Fruit fly (Drosophila melanogaster) whole organism, prepupa: ENCODE measurements around the gene CG12253.

ENCODE experiments used
- Blimp-1 ChIP-seq: fragments of 200-800 bp; sonication (Bioruptor generic); optimal IDR thresholded peaks from 3 replicates; lab custom pipeline; 2017; ENCODE audit warnings: missing biosample characterization, missing genetic modification characterization, mild to moderate bottlenecking, moderate library complexity, missing genetic modification reagents
- CG10669 ChIP-seq: fragments of 200-800 bp; sonication (Bioruptor generic); optimal IDR thresholded peaks from 3 replicates; lab custom pipeline; 2018; ENCODE audit warnings: missing biosample characterization, mild to moderate bottlenecking, missing genetic modification characterization, moderate library complexity
- CG11902 ChIP-seq: fragments of 200-800 bp; sonication (Bioruptor generic); optimal IDR thresholded peaks from 3 replicates; lab custom pipeline; 2016; ENCODE audit warnings: missing biosample characterization, missing genetic modification characterization
- CG15336 ChIP-seq: fragments of 200-800 bp; sonication (Bioruptor generic); IDR thresholded peaks from 2 replicates; pipeline ENCODE4 v1.3.6; 2022; ENCODE audit warnings: missing biosample characterization, missing genetic modification characterization
- CG1621 ChIP-seq: fragments of 200-800 bp; sonication (Bioruptor generic); optimal IDR thresholded peaks from 3 replicates; lab custom pipeline; 2018; ENCODE audit warnings: missing biosample characterization, mild to moderate bottlenecking, missing genetic modification characterization
- CG3032 ChIP-seq: fragments of 200-800 bp; optimal IDR thresholded peaks from 2 replicates; lab custom pipeline; 2019; ENCODE audit warnings: missing biosample characterization, mild to moderate bottlenecking, missing genetic modification characterization, moderate library complexity
- CG31627 ChIP-seq: fragments of 200-800 bp; sonication (Bioruptor generic); optimal IDR thresholded peaks from 3 replicates; lab custom pipeline; 2016; ENCODE audit warnings: missing biosample characterization, missing genetic modification characterization
- CG32006 ChIP-seq: fragments of 200-800 bp; sonication (Bioruptor generic); optimal IDR thresholded peaks from 3 replicates; lab custom pipeline; 2017; ENCODE audit warnings: missing biosample characterization, mild to moderate bottlenecking, missing genetic modification characterization
- CG34406 ChIP-seq: fragments of 200-800 bp; sonication (Bioruptor generic); optimal IDR thresholded peaks from 3 replicates; lab custom pipeline; 2016; ENCODE audit warnings: missing biosample characterization, missing genetic modification characterization
- CG3919 ChIP-seq: fragments of 200-800 bp; sonication (Bioruptor generic); optimal IDR thresholded peaks from 3 replicates; lab custom pipeline; 2016; ENCODE audit warnings: missing biosample characterization, missing genetic modification characterization
- CG4318 ChIP-seq: fragments of 200-800 bp; sonication (Bioruptor generic); optimal IDR thresholded peaks from 3 replicates; lab custom pipeline; 2017; ENCODE audit warnings: missing biosample characterization, mild to moderate bottlenecking, missing genetic modification characterization
- CG6163 ChIP-seq: fragments of 200-800 bp; sonication (Bioruptor generic); IDR thresholded peaks from 3 replicates; pipeline ENCODE4 v1.3.6; 2022; ENCODE audit warnings: missing biosample characterization, missing genetic modification characterization
- CG6276 ChIP-seq: fragments of 200-800 bp; sonication (Bioruptor generic); optimal IDR thresholded peaks from 2 replicates; lab custom pipeline; 2017; ENCODE audit warnings: missing biosample characterization, mild to moderate bottlenecking, missing genetic modification characterization
- CG6792 ChIP-seq: fragments of 200-800 bp; sonication (Bioruptor generic); optimal IDR thresholded peaks from 3 replicates; lab custom pipeline; 2016; ENCODE audit warnings: missing biosample characterization, missing genetic modification characterization
- CG6854 ChIP-seq: fragments of 200-800 bp; sonication (Bioruptor generic); optimal IDR thresholded peaks from 2 replicates; lab custom pipeline; 2017; ENCODE audit warnings: missing biosample characterization, mild to moderate bottlenecking, missing genetic modification characterization
- CG7368 ChIP-seq: fragments of 200-800 bp; sonication (Bioruptor generic); optimal IDR thresholded peaks from 3 replicates; lab custom pipeline; 2016; ENCODE audit warnings: missing biosample characterization, missing genetic modification characterization
- CG8119 ChIP-seq: fragments of 200-800 bp; sonication (Bioruptor generic); IDR thresholded peaks from 3 replicates; pipeline ENCODE4 v1.3.6; 2022; ENCODE audit warnings: missing biosample characterization, missing genetic modification characterization
- CG8319 ChIP-seq: fragments of 200-800 bp; sonication (Bioruptor generic); optimal IDR thresholded peaks from 3 replicates; lab custom pipeline; 2016; ENCODE audit warnings: missing biosample characterization, missing genetic modification characterization
- CG9139 ChIP-seq: fragments of 200-800 bp; sonication (Bioruptor generic); optimal IDR thresholded peaks from 3 replicates; lab custom pipeline; 2017; ENCODE audit warnings: missing biosample characterization, mild to moderate bottlenecking, missing genetic modification characterization
- Eip75B ChIP-seq: fragments of 200-800 bp; sonication (Bioruptor generic); optimal IDR thresholded peaks from 3 replicates; lab custom pipeline; 2016; ENCODE audit warnings: missing biosample characterization, missing genetic modification characterization
- Eip78C ChIP-seq: fragments of 200-800 bp; sonication (Bioruptor generic); peaks from one replicate; lab custom pipeline; 2016; ENCODE audit warnings: missing biosample characterization, missing genetic modification characterization
- Ets21C ChIP-seq: fragments of 200-800 bp; sonication (Bioruptor generic); optimal IDR thresholded peaks from 3 replicates; lab custom pipeline; 2016; ENCODE audit warnings: missing biosample characterization, missing genetic modification characterization
- Gug ChIP-seq: fragments of 200-800 bp; sonication (Bioruptor generic); IDR thresholded peaks from 2 replicates; pipeline ENCODE4 v1.3.6; 2022; ENCODE audit warnings: missing biosample characterization, missing genetic modification characterization
- Hr38 ChIP-seq: sonication (Bioruptor generic); optimal IDR thresholded peaks from 2 replicates; lab custom pipeline; 2016; ENCODE audit warnings: missing biosample characterization, missing genetic modification characterization
- Hr39 ChIP-seq: fragments of 200-800 bp; sonication (Bioruptor generic); optimal IDR thresholded peaks from 2 replicates; lab custom pipeline; 2016; ENCODE audit warnings: missing biosample characterization, missing genetic modification characterization
- Hr4 ChIP-seq: fragments of 200-800 bp; sonication (Bioruptor generic); optimal IDR thresholded peaks from 3 replicates; lab custom pipeline; 2016; ENCODE audit warnings: missing biosample characterization, missing genetic modification characterization
- Lpt ChIP-seq: fragments of 200-800 bp; sonication (Bioruptor generic); optimal IDR thresholded peaks from 3 replicates; lab custom pipeline; 2016; ENCODE audit warnings: missing biosample characterization, missing genetic modification characterization
- OdsH ChIP-seq: fragments of 200-800 bp; sonication (Bioruptor generic); optimal IDR thresholded peaks from 3 replicates; lab custom pipeline; 2016; ENCODE audit warnings: missing biosample characterization, missing genetic modification characterization
- Sox14 ChIP-seq: fragments of 200-800 bp; sonication (Bioruptor generic); optimal IDR thresholded peaks from 3 replicates; lab custom pipeline; 2016; ENCODE audit warnings: missing biosample characterization, missing genetic modification characterization
- achi ChIP-seq: fragments of 200-800 bp; sonication (Bioruptor generic); optimal IDR thresholded peaks from 3 replicates; lab custom pipeline; 2016; ENCODE audit warnings: missing biosample characterization, missing genetic modification characterization
- acj6 ChIP-seq: fragments of 200-800 bp; sonication (Bioruptor generic); optimal IDR thresholded peaks from 3 replicates; lab custom pipeline; 2016; ENCODE audit warnings: missing biosample characterization, missing genetic modification characterization
- dac ChIP-seq: fragments of 200-800 bp; sonication (Bioruptor generic); optimal IDR thresholded peaks from 2 replicates; lab custom pipeline; 2017; ENCODE audit warnings: missing biosample characterization, mild to moderate bottlenecking, missing genetic modification characterization
- eg ChIP-seq: fragments of 200-800 bp; sonication (Bioruptor generic); IDR thresholded peaks from 3 replicates; pipeline ENCODE4 v1.3.6; 2022; ENCODE audit warnings: missing biosample characterization, missing genetic modification characterization
- esn ChIP-seq: fragments of 200-800 bp; sonication (Bioruptor generic); optimal IDR thresholded peaks from 2 replicates; lab custom pipeline; 2016; ENCODE audit warnings: missing biosample characterization, mild to moderate bottlenecking, missing genetic modification characterization, moderate library complexity
- fd59A ChIP-seq: fragments of 200-800 bp; sonication (Bioruptor generic); optimal IDR thresholded peaks from 2 replicates; lab custom pipeline; 2017; ENCODE audit warnings: missing biosample characterization, mild to moderate bottlenecking, missing genetic modification characterization, missing genetic modification reagents
- fd85E ChIP-seq: fragments of 200-800 bp; sonication (Bioruptor generic); optimal IDR thresholded peaks from 3 replicates; lab custom pipeline; 2016; ENCODE audit warnings: missing biosample characterization, missing genetic modification characterization
- fkh ChIP-seq: fragments of 200-800 bp; sonication (Bioruptor generic); optimal IDR thresholded peaks from 3 replicates; lab custom pipeline; 2017; ENCODE audit warnings: missing biosample characterization, mild to moderate bottlenecking, missing genetic modification characterization, moderate library complexity
- lz ChIP-seq: fragments of 200-800 bp; sonication (Bioruptor generic); optimal IDR thresholded peaks from 3 replicates; lab custom pipeline; 2016; ENCODE audit warnings: missing biosample characterization, missing genetic modification characterization
- ss ChIP-seq, 2 experiments: fragments of 200-800 bp; sonication (Bioruptor generic); optimal IDR thresholded peaks; 2 replicates in 1 of 2; 3 replicates in 1 of 2; lab custom pipeline; 2017 to 2018; ENCODE audit warnings: mild to moderate bottlenecking in 2 of 2, missing biosample characterization in 2 of 2, missing genetic modification characterization in 2 of 2, moderate library complexity in 1 of 2
- topi ChIP-seq: fragments of 200-800 bp; sonication (Bioruptor generic); optimal IDR thresholded peaks from 3 replicates; lab custom pipeline; 2016; ENCODE audit warnings: missing biosample characterization, missing genetic modification characterization
- vri ChIP-seq: fragments of 200-800 bp; sonication (Bioruptor generic); optimal IDR thresholded peaks from 3 replicates; lab custom pipeline; 2016; ENCODE audit warnings: missing biosample characterization, mild to moderate bottlenecking, missing genetic modification characterization

Gene CG12253

dm6 chr2L:10967257-10968008, 20.2 kb upstream of the CG12253 start (continued):
- TF ChIP-seq fd85E (no peak), CG8119 (GFP tag; lab: Robert Waterston, UW) (peak; percentile 49; the same call in 1 of the 3 replicates), CG6163 (GFP tag; lab: Robert Waterston, UW) (peak; percentile 26; the same call in 1 of the 3 replicates), Hr38 (GFP tag; lab: Kevin White, UChicago) (no peak), CG7368 (no peak), Eip75B (GFP tag; lab: Kevin White, UChicago) (peak; percentile 24), esn (GFP tag; lab: Kevin White, UChicago) (peak; percentile 24), ss (GFP tag; optimal IDR thresholded peaks at IDR 0.05; lab: Kevin White, UChicago) (peak; percentile 84), CG31627 (peak; percentile 31), CG15336 (GFP tag; lab: Robert Waterston, UW) (peak; percentile 41), vri (GFP tag; lab: Kevin White, UChicago) (peak; percentile 17), CG8319 (GFP tag; lab: Kevin White, UChicago) (no peak), CG6854 (GFP tag; lab: Kevin White, UChicago) (peak; percentile 50)

- TF ChIP-seq Hr4 (GFP tag; lab: Kevin White, UChicago) (no peak), CG11902 (GFP tag; lab: Kevin White, UChicago) (no peak), acj6 (GFP tag; lab: Kevin White, UChicago) (no peak), CG31627 (no peak), OdsH (GFP tag; lab: Kevin White, UChicago) (no peak), CG6276 (GFP tag; lab: Kevin White, UChicago) (no peak), ss (GFP tag; optimal IDR thresholded peaks at IDR 0.05; lab: Kevin White, UChicago) (no peak), fkh (GFP tag; lab: Kevin White, UChicago) (no peak), CG10669 (no peak), CG4318 (GFP tag; lab: Kevin White, UChicago) (no peak), CG6792 (GFP tag; lab: Kevin White, UChicago) (no peak), Gug (no peak), CG34406 (GFP tag; lab: Kevin White, UChicago) (no peak), topi (GFP tag; lab: Kevin White, UChicago) (no peak), Blimp-1 (GFP tag; lab: Kevin White, UChicago) (no peak), lz (GFP tag; lab: Kevin White, UChicago) (no peak), fd59A (GFP tag; lab: Kevin White, UChicago) (no peak), CG32006 (GFP tag; lab: Kevin White, UChicago) (no peak)
Observed at dm6 chr2L:10968009-10968383, 19.6 kb upstream of the CG12253 start.

dm6 chr2L:10970134-10970533, 17.5 kb upstream of the CG12253 start, which contains the start of the genes Tmem214 and YL-1:
Gene Tmem214, minus strand, starts transcription at chr2L:10970275.
Gene YL-1, plus strand, starts transcription at chr2L:10970443.
- TF ChIP-seq Hr38 (GFP tag; lab: Kevin White, UChicago) (no peak), fd59A (GFP tag; lab: Kevin White, UChicago) (no peak), CG6792 (GFP tag; lab: Kevin White, UChicago) (no peak), esn (GFP tag; lab: Kevin White, UChicago) (peak; percentile 3), achi (GFP tag; lab: Kevin White, UChicago) (no peak), Lpt (no peak), fkh (GFP tag; lab: Kevin White, UChicago) (peak; percentile 95), dac (GFP tag; lab: Kevin White, UChicago) (no peak), eg (no peak), Hr39 (GFP tag; lab: Kevin White, UChicago) (no peak), CG8119 (GFP tag; lab: Robert Waterston, UW) (no peak), Ets21C (GFP tag; lab: Kevin White, UChicago) (no peak), Eip78C (GFP tag; lab: Kevin White, UChicago) (peak; percentile 75), Sox14 (peak; percentile 14), CG1621 (tag; lab: Kevin White, UChicago) (no peak), CG9139 (GFP tag; lab: Kevin White, UChicago) (no peak), CG10669 (no peak), CG3032 (tag; lab: Kevin White, UChicago) (peak; percentile 7), vri (GFP tag; lab: Kevin White, UChicago) (peak; percentile 62), ss (GFP tag; optimal IDR thresholded peaks at IDR 0.05; lab: Kevin White, UChicago) (no peak), CG3919 (no peak)
